Worm (Caenorhabditis elegans) whole organism, L3 larva: ENCODE measurements around the gene fbxc-44.

Source experiments
- R02D3.7 ChIP-seq: fragments of 150-350 bp; optimal IDR thresholded peaks from 2 replicates; lab custom pipeline; 2014; ENCODE audit warnings: missing biosample characterization, missing genetic modification characterization
- ZK546.5 ChIP-seq: sonication (generic microtip); optimal IDR thresholded peaks from 2 replicates; lab custom pipeline; 2017; ENCODE audit warnings: missing biosample characterization, missing genetic modification characterization
- ama-1 ChIP-seq: fragments of 150-350 bp; optimal IDR thresholded peaks from 2 replicates; lab custom pipeline; 2018
- ceh-16 ChIP-seq: sonication (generic microtip); optimal IDR thresholded peaks from 2 replicates; lab custom pipeline; 2017; ENCODE audit warnings: missing biosample characterization, missing genetic modification characterization
- ceh-28 ChIP-seq: fragments of 150-350 bp; optimal IDR thresholded peaks from 2 replicates; lab custom pipeline; 2014; ENCODE audit warnings: missing biosample characterization, missing genetic modification reagents, missing genetic modification characterization
- ceh-82 ChIP-seq: fragments of 150-350 bp; optimal IDR thresholded peaks from 2 replicates; lab custom pipeline; 2014; ENCODE audit warnings: missing biosample characterization, missing genetic modification characterization
- daf-12 ChIP-seq: fragments of 150-350 bp; optimal IDR thresholded peaks from 2 replicates; lab custom pipeline; 2014; ENCODE audit warnings: missing biosample characterization, missing genetic modification reagents, missing genetic modification characterization
- egl-27 ChIP-seq: sonication (generic microtip); optimal IDR thresholded peaks from 4 replicates; lab custom pipeline; 2017; ENCODE audit warnings: missing biosample characterization, missing genetic modification reagents, missing genetic modification characterization
- egl-5 ChIP-seq: fragments of 150-350 bp; optimal IDR thresholded peaks from 2 replicates; lab custom pipeline; 2017; ENCODE audit warnings: missing biosample characterization, missing genetic modification reagents, missing genetic modification characterization, inconsistent platforms
- elt-2 ChIP-seq: sonication (generic microtip); optimal IDR thresholded peaks from 2 replicates; lab custom pipeline; 2016; ENCODE audit warnings: missing genetic modification reagents, mild to moderate bottlenecking, missing genetic modification characterization, missing compliant biosample characterization
- elt-3 ChIP-seq, 3 experiments: fragments of 150-350 bp in 1 of 3; sonication (generic microtip) in 2 of 3; optimal IDR thresholded peaks; 2 replicates in 2 of 3; 4 replicates in 1 of 3; lab custom pipeline; 2014 to 2017; ENCODE audit warnings: missing biosample characterization in 3 of 3, missing genetic modification characterization in 3 of 3
- fkh-10 ChIP-seq: sonication (generic microtip); optimal IDR thresholded peaks from 2 replicates; lab custom pipeline; 2017; ENCODE audit warnings: missing biosample characterization, missing genetic modification reagents, missing genetic modification characterization
- fos-1 ChIP-seq: fragments of 150-350 bp; optimal IDR thresholded peaks from 2 replicates; lab custom pipeline; 2014; ENCODE audit warnings: missing biosample characterization, missing genetic modification characterization
- lin-15B ChIP-seq: fragments of 150-350 bp; optimal IDR thresholded peaks from 2 replicates; lab custom pipeline; 2014; ENCODE audit warnings: missing biosample characterization, missing genetic modification characterization
- lin-39 ChIP-seq: fragments of 150-350 bp; optimal IDR thresholded peaks from 2 replicates; lab custom pipeline; 2018; ENCODE audit warnings: missing biosample characterization, missing genetic modification reagents, missing genetic modification characterization
- lsy-12 ChIP-seq: sonication (generic microtip); optimal IDR thresholded peaks from 2 replicates; lab custom pipeline; 2016; ENCODE audit warnings: mild to moderate bottlenecking, missing genetic modification characterization, missing compliant biosample characterization
- mml-1 ChIP-seq: fragments of 150-350 bp; sonication (generic microtip); optimal IDR thresholded peaks from 3 replicates; lab custom pipeline; 2014; ENCODE audit warnings: missing biosample characterization, missing genetic modification characterization
- nfya-1 ChIP-seq: sonication (generic microtip); optimal IDR thresholded peaks from 2 replicates; lab custom pipeline; 2017; ENCODE audit warnings: missing genetic modification characterization, mild to moderate bottlenecking, missing compliant biosample characterization, antibody characterized with exemption, moderate library complexity; ENCODE audit not compliant: insufficient read depth
- nhr-11 ChIP-seq: fragments of 150-350 bp; optimal IDR thresholded peaks from 2 replicates; lab custom pipeline; 2014; ENCODE audit warnings: missing biosample characterization, missing genetic modification characterization
- nhr-12 ChIP-seq: fragments of 150-350 bp; optimal IDR thresholded peaks from 2 replicates; lab custom pipeline; 2014; ENCODE audit warnings: missing biosample characterization, missing genetic modification characterization
- nhr-28 ChIP-seq: fragments of 150-350 bp; optimal IDR thresholded peaks from 2 replicates; lab custom pipeline; 2014; ENCODE audit warnings: missing biosample characterization, missing genetic modification characterization
- nhr-43 ChIP-seq: sonication (generic microtip); optimal IDR thresholded peaks from 2 replicates; lab custom pipeline; 2016; ENCODE audit warnings: mild to moderate bottlenecking, missing genetic modification characterization, missing compliant biosample characterization; ENCODE audit not compliant: poor library complexity, severe bottlenecking
- nhr-77 ChIP-seq: fragments of 150-350 bp; optimal IDR thresholded peaks from 2 replicates; lab custom pipeline; 2014; ENCODE audit warnings: missing biosample characterization, missing genetic modification characterization
- pha-4 ChIP-seq: fragments of 150-350 bp; optimal IDR thresholded peaks from 2 replicates; lab custom pipeline; 2014; ENCODE audit warnings: missing biosample characterization, missing genetic modification reagents, missing genetic modification characterization
- pqm-1 ChIP-seq: fragments of 150-350 bp; optimal IDR thresholded peaks from 2 replicates; lab custom pipeline; 2017; ENCODE audit warnings: missing biosample characterization, missing genetic modification characterization, inconsistent platforms
- sea-2 ChIP-seq: fragments of 150-350 bp; sonication (generic microtip); optimal IDR thresholded peaks from 4 replicates; lab custom pipeline; 2014; ENCODE audit warnings: missing biosample characterization, missing genetic modification reagents, missing genetic modification characterization
- skn-1 ChIP-seq: fragments of 150-350 bp; optimal IDR thresholded peaks from 2 replicates; lab custom pipeline; 2014; ENCODE audit warnings: missing biosample characterization, missing genetic modification characterization
- snpc-4 ChIP-seq: fragments of 150-350 bp; optimal IDR thresholded peaks from 2 replicates; lab custom pipeline; 2014; ENCODE audit warnings: missing biosample characterization, missing genetic modification characterization
- unc-39 ChIP-seq: sonication (generic microtip); optimal IDR thresholded peaks from 4 replicates; lab custom pipeline; 2017; ENCODE audit warnings: missing biosample characterization, missing genetic modification characterization
- ztf-11 ChIP-seq: fragments of 150-350 bp; optimal IDR thresholded peaks from 2 replicates; lab custom pipeline; 2014; ENCODE audit warnings: missing biosample characterization, missing genetic modification characterization
- ztf-4 ChIP-seq: fragments of 150-350 bp; optimal IDR thresholded peaks from 2 replicates; lab custom pipeline; 2014; ENCODE audit warnings: missing biosample characterization, missing genetic modification characterization

Gene fbxc-44

ce11 chrII:4267711-4268110, 30.2 kb upstream of the fbxc-44 start:
- TF ChIP-seq unc-39 (tag; lab: Kevin White, UChicago) = no peak
- no peak for TF ChIP-seq daf-12
- no peak for TF ChIP-seq nhr-11 (tag; lab: Kevin White, UChicago)

ce11 chrII:4258683-4259082, 21.1 kb upstream of the fbxc-44 start, which contains the start of gene clec-135:
Gene clec-135 (minus strand): TSS chrII:4258783.
- TF ChIP-seq sea-2 (GFP tag; lab: Kevin White, UChicago) = no peak
- TF ChIP-seq elt-2 (tag; lab: Kevin White, UChicago) = no peak
- TF ChIP-seq egl-5 (tag; lab: Kevin White, UChicago) = no peak
- no peak for TF ChIP-seq fos-1
- no peak for TF ChIP-seq ama-1 (lab: Kevin White, UChicago)
- TF ChIP-seq skn-1 = no peak
- TF ChIP-seq ceh-82 (tag; lab: Kevin White, UChicago) = no peak
- no peak for TF ChIP-seq ztf-4 (tag; lab: Kevin White, UChicago)
- no peak for TF ChIP-seq ztf-11 (tag; lab: Kevin White, UChicago)
- TF ChIP-seq egl-27 (tag; lab: Kevin White, UChicago) = no peak
- TF ChIP-seq ZK546.5 (tag; lab: Kevin White, UChicago) = no peak
- TF ChIP-seq mml-1 = no peak
- no peak for TF ChIP-seq nhr-28 (tag; lab: Kevin White, UChicago)
- no peak for TF ChIP-seq nhr-77 (tag; lab: Kevin White, UChicago)
- no peak for TF ChIP-seq ceh-16
- TF ChIP-seq pha-4 (tag; lab: Kevin White, UChicago) = no peak
- no peak for TF ChIP-seq nfya-1 (tag; lab: Kevin White, UChicago)
- TF ChIP-seq lin-15B (tag; lab: Kevin White, UChicago) = no peak
- TF ChIP-seq lsy-12 (tag; lab: Kevin White, UChicago) = no peak
- TF ChIP-seq, all 47 proteins: peak for 0

DNA sequence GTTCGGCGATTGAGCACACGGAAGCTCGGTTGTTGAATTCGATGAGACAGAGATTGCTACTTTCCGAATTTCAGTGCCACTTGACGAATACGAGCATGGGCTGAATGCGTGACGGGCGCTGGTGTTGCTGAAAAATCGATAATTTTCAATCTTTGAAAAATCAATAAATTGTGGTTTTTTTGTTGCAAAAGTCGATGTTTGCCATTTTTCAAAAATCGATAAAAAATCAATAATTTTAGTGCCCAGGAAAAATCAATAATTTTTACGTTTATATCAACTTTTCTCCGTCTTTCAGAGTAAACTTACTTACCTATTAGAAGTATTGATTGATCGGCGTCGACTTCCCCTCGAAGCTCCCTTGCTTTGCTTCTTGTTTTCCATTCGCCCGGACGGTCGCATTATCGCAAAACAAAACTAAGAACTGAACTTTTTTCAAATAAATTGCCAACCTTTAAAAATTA, 19.0 kb upstream of the fbxc-44 start, which contains the start of gene C16A11.7:
Gene C16A11.7, minus strand, starts transcription at position 411 of the 461 bp plus-strand sequence.
- TF ChIP-seq ceh-28 (tag; lab: Kevin White, UChicago) = peak; percentile 93
- TF ChIP-seq nhr-43 = no peak

- no peak for TF ChIP-seq pqm-1
- no peak for TF ChIP-seq snpc-4 (tag; lab: Kevin White, UChicago)
- TF ChIP-seq lin-15B (tag; lab: Kevin White, UChicago) = no peak
- no peak for TF ChIP-seq fkh-10 (GFP tag; lab: Kevin White, UChicago)
- no peak for TF ChIP-seq elt-3 (tag; optimal IDR thresholded peaks at IDR 0.05; lab: Kevin White, UChicago)
- TF ChIP-seq ceh-28 (tag; lab: Kevin White, UChicago) = no peak
- no peak for TF ChIP-seq R02D3.7 (tag; lab: Kevin White, UChicago)
- TF ChIP-seq egl-27 (tag; lab: Kevin White, UChicago) = no peak
- TF ChIP-seq elt-2 (tag; lab: Kevin White, UChicago) = no peak
- no peak for TF ChIP-seq lin-39 (tag; lab: Kevin White, UChicago)
- TF ChIP-seq nhr-43 = no peak
- no peak for TF ChIP-seq ama-1 (lab: Kevin White, UChicago)
- no peak for TF ChIP-seq nhr-12 (tag; lab: Kevin White, UChicago)
- no peak for TF ChIP-seq lsy-12 (tag; lab: Kevin White, UChicago)
These were observed 9.3 kb upstream of the fbxc-44 start, which contains the start of gene gpa-11 for ce11 chrII:4246897-4247296. Gene gpa-11 (plus strand): TSS chrII:4247197.

DNA sequence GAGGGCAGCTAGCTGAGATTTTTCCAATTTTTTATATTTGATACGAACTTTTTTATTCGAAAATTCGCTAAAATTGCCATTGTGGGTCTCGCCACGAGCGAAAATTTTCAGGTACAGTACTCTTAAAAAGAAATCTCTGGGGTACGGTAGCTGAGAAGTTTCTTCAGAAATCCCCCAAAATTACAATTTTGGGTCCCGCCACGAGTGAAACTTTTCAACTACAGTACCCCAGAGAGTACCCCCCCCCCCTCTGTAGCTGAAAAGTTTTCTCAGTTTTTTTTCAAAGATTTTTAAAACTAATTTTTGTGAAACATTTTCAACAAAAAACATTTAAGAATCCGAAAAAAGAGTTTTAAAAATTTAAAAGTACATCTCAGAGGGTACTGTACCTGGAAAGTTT, 7.4 kb upstream of the fbxc-44 start:
- TF ChIP-seq daf-12 (no peak), nhr-77 (tag; lab: Kevin White, UChicago) (no peak), nhr-28 (tag; lab: Kevin White, UChicago) (no peak), ztf-11 (tag; lab: Kevin White, UChicago) (no peak)

DNA sequence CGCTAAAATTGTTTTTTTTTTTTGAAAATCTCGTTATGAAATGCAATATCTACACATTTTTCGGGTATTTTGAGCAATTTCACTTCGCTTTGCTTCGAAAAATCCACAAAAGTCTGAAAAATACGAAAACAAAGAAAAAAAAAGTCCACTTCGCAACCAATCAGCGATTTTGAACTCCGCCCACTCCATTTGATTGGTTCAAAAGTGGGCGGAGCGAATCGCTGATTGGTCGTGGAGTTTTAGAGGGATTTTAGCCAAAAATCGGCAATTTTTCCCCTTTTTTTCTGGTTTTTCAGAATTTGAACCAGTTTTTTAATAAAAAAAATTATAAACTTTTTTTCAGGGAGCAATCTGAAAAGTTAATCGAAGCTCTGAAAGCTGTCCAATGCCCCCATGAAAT, 1.4 kb upstream of the fbxc-44 start:
- TF ChIP-seq mml-1 (no peak), nfya-1 (tag; lab: Kevin White, UChicago) (peak; percentile 92)
